Fruit fly (Drosophila melanogaster) whole organism, embryonic: ENCODE data around the gene HHEX.

Experiments
- BtbVII ChIP-seq: fragments of 200-800 bp; sonication (Bioruptor generic); optimal IDR thresholded peaks from 3 replicates; lab custom pipeline; 2017; ENCODE audit warnings: missing biosample characterization, mild to moderate bottlenecking, missing genetic modification characterization
- CG11085 ChIP-seq: fragments of 200-800 bp; sonication (Bioruptor generic); IDR thresholded peaks from 2 replicates; pipeline ENCODE4 v1.3.6; 2022; ENCODE audit warnings: missing biosample characterization, missing genetic modification characterization
- CG11093 ChIP-seq: fragments of 200-800 bp; sonication (Bioruptor generic); IDR thresholded peaks from 3 replicates; pipeline ENCODE4 v1.3.6; 2022; ENCODE audit warnings: missing biosample characterization, missing genetic modification characterization
- CG12155 ChIP-seq: fragments of 200-800 bp; sonication (Bioruptor generic); optimal IDR thresholded peaks from 3 replicates; lab custom pipeline; 2016; ENCODE audit warnings: missing biosample characterization, missing genetic modification characterization
- CG12769 ChIP-seq: fragments of 200-800 bp; sonication (Bioruptor generic); optimal IDR thresholded peaks from 2 replicates; lab custom pipeline; 2019; ENCODE audit warnings: missing biosample characterization, mild to moderate bottlenecking, missing genetic modification characterization, moderate library complexity
- CG12942 ChIP-seq: fragments of 200-800 bp; sonication (Bioruptor generic); optimal IDR thresholded peaks from 3 replicates; lab custom pipeline; 2016; ENCODE audit warnings: missing biosample characterization, missing genetic modification characterization
- CG13624 ChIP-seq: fragments of 200-800 bp; sonication (Bioruptor generic); optimal IDR thresholded peaks from 2 replicates; lab custom pipeline; 2016; ENCODE audit warnings: missing biosample characterization, missing genetic modification characterization
- CG14667 ChIP-seq: fragments of 200-800 bp; sonication (Bioruptor generic); IDR thresholded peaks from 2 replicates; pipeline ENCODE4 v1.3.6; 2022; ENCODE audit warnings: missing biosample characterization, missing genetic modification characterization
- CG17328 ChIP-seq: fragments of 200-800 bp; sonication (Bioruptor generic); IDR thresholded peaks from 2 replicates; pipeline ENCODE4 v1.3.6; 2022; ENCODE audit warnings: missing biosample characterization, missing genetic modification characterization
- CG18764 ChIP-seq: fragments of 200-800 bp; sonication (Bioruptor generic); optimal IDR thresholded peaks from 3 replicates; lab custom pipeline; 2016; ENCODE audit warnings: missing biosample characterization, missing genetic modification characterization
- CG4282 ChIP-seq: fragments of 200-800 bp; sonication (Bioruptor generic); optimal IDR thresholded peaks from 2 replicates; lab custom pipeline; 2016; ENCODE audit warnings: missing biosample characterization, missing genetic modification characterization
- CTCF ChIP-seq: fragments of 200-800 bp; sonication (Bioruptor generic); optimal IDR thresholded peaks from 2 replicates; lab custom pipeline; 2017; ENCODE audit warnings: missing biosample characterization, mild to moderate bottlenecking, missing genetic modification characterization, moderate library complexity
- CkIIα-i1 ChIP-seq: fragments of 200-800 bp; sonication (Bioruptor generic); IDR thresholded peaks from 2 replicates; pipeline ENCODE4 v1.3.6; 2022; ENCODE audit warnings: missing biosample characterization, missing genetic modification characterization
- Dad ChIP-seq: fragments of 200-800 bp; sonication (Bioruptor generic); optimal IDR thresholded peaks from 3 replicates; lab custom pipeline; 2016; ENCODE audit warnings: missing biosample characterization, missing genetic modification characterization
- Drgx ChIP-seq: fragments of 200-800 bp; sonication (Bioruptor generic); IDR thresholded peaks from 2 replicates; pipeline ENCODE4 v1.3.6; 2022; ENCODE audit warnings: missing biosample characterization, missing genetic modification characterization
- E2f2 ChIP-seq: fragments of 200-800 bp; sonication (Bioruptor generic); IDR thresholded peaks from 2 replicates; pipeline ENCODE4 v1.3.6; 2022; ENCODE audit warnings: missing biosample characterization, missing genetic modification characterization
- Elba2 ChIP-seq: fragments of 200-800 bp; sonication (Bioruptor generic); optimal IDR thresholded peaks from 3 replicates; lab custom pipeline; 2016; ENCODE audit warnings: missing biosample characterization, missing genetic modification characterization
- Ets65A ChIP-seq: fragments of 200-800 bp; sonication (Bioruptor generic); peaks from one replicate; lab custom pipeline; 2016; ENCODE audit warnings: missing biosample characterization, missing genetic modification characterization
- Fer3 ChIP-seq: fragments of 200-800 bp; sonication (Bioruptor generic); optimal IDR thresholded peaks from 2 replicates; lab custom pipeline; 2018; ENCODE audit warnings: missing biosample characterization, mild to moderate bottlenecking, missing genetic modification characterization, moderate library complexity
- HmgZ ChIP-seq: fragments of 200-800 bp; sonication (Bioruptor generic); optimal IDR thresholded peaks from 2 replicates; lab custom pipeline; 2018; ENCODE audit warnings: missing biosample characterization, mild to moderate bottlenecking, missing genetic modification characterization
- Max ChIP-seq: fragments of 200-800 bp; sonication (Bioruptor generic); optimal IDR thresholded peaks from 2 replicates; lab custom pipeline; 2016; ENCODE audit warnings: missing biosample characterization, mild to moderate bottlenecking, missing genetic modification characterization
- Med ChIP-seq: fragments of 200-800 bp; sonication (Bioruptor generic); peaks from one replicate; lab custom pipeline; 2016; ENCODE audit warnings: missing biosample characterization, missing genetic modification characterization, mild to moderate bottlenecking, inconsistent platforms, moderate library complexity
- NC2α ChIP-seq: fragments of 200-800 bp; sonication (Bioruptor generic); optimal IDR thresholded peaks from 2 replicates; lab custom pipeline; 2016; ENCODE audit warnings: missing biosample characterization, missing genetic modification characterization
- Pdp1 ChIP-seq, 2 experiments: fragments of 200-800 bp; sonication (Bioruptor generic); optimal IDR thresholded peaks; 3 replicates each; lab custom pipeline; 2016; ENCODE audit warnings: missing biosample characterization in 2 of 2, missing genetic modification characterization in 2 of 2, mild to moderate bottlenecking in 1 of 2, moderate library complexity in 1 of 2
- Taf1 ChIP-seq: fragments of 200-800 bp; sonication (Bioruptor generic); IDR thresholded peaks from 2 replicates; pipeline ENCODE4 v1.3.6; 2022; ENCODE audit warnings: missing biosample characterization, missing genetic modification characterization
- Xrp1 ChIP-seq: fragments of 200-800 bp; sonication (Bioruptor generic); IDR thresholded peaks from 2 replicates; pipeline ENCODE4 v1.3.6; 2022; ENCODE audit warnings: missing biosample characterization, missing genetic modification characterization
- ato ChIP-seq: fragments of 200-800 bp; sonication (Bioruptor generic); IDR thresholded peaks from 2 replicates; pipeline ENCODE4 v1.3.6; 2022; ENCODE audit warnings: missing biosample characterization, missing genetic modification characterization; ENCODE audit not compliant: partially characterized antibody
- cad ChIP-seq: fragments of >200 bp; optimal IDR thresholded peaks from 2 replicates; lab custom pipeline; 2017; ENCODE audit warnings: missing biosample characterization, missing genetic modification characterization
- ci ChIP-seq: fragments of 200-800 bp; sonication (Bioruptor generic); IDR thresholded peaks from 3 replicates; pipeline ENCODE4 v1.3.6; 2022; ENCODE audit warnings: missing biosample characterization, missing genetic modification characterization
- dan ChIP-seq: fragments of 200-800 bp; sonication (Bioruptor generic); IDR thresholded peaks from 2 replicates; pipeline ENCODE4 v1.3.6; 2022; ENCODE audit warnings: missing biosample characterization, missing genetic modification characterization
- dimm ChIP-seq: fragments of 200-800 bp; sonication (Bioruptor generic); IDR thresholded peaks from 2 replicates; pipeline ENCODE4 v1.3.6; 2022; ENCODE audit warnings: missing biosample characterization, missing genetic modification characterization
- fd102C ChIP-seq: fragments of 200-800 bp; sonication (Bioruptor generic); optimal IDR thresholded peaks from 2 replicates; lab custom pipeline; 2018; ENCODE audit warnings: missing biosample characterization, mild to moderate bottlenecking, missing genetic modification characterization, moderate library complexity
- fd64A ChIP-seq: fragments of 200-800 bp; sonication (Bioruptor generic); optimal IDR thresholded peaks from 3 replicates; lab custom pipeline; 2018; ENCODE audit warnings: missing biosample characterization, mild to moderate bottlenecking, missing genetic modification characterization
- fu2 ChIP-seq: fragments of 200-800 bp; sonication (Bioruptor generic); optimal IDR thresholded peaks from 2 replicates; lab custom pipeline; 2016; ENCODE audit warnings: missing biosample characterization, missing genetic modification characterization
- gro ChIP-seq: fragments of 200-800 bp; sonication (Bioruptor generic); optimal IDR thresholded peaks from 2 replicates; lab custom pipeline; 2016; ENCODE audit warnings: missing biosample characterization, missing genetic modification characterization
- gt ChIP-seq: fragments of 200-800 bp; sonication (Bioruptor generic); IDR thresholded peaks from 2 replicates; pipeline ENCODE4 v1.3.6; 2022; ENCODE audit warnings: missing biosample characterization, missing genetic modification characterization
- her ChIP-seq: fragments of 200-800 bp; sonication (Bioruptor generic); optimal IDR thresholded peaks from 2 replicates; lab custom pipeline; 2016; ENCODE audit warnings: missing biosample characterization, missing genetic modification characterization
- knrl ChIP-seq: fragments of 200-800 bp; sonication (Bioruptor generic); IDR thresholded peaks from 3 replicates; pipeline ENCODE4 v1.3.6; 2022; ENCODE audit warnings: missing biosample characterization, missing genetic modification characterization; ENCODE audit not compliant: partially characterized antibody
- lilli ChIP-seq: fragments of 200-800 bp; sonication (Bioruptor generic); optimal IDR thresholded peaks from 3 replicates; lab custom pipeline; 2016; ENCODE audit warnings: missing biosample characterization, missing genetic modification characterization
- lmd ChIP-seq: fragments of 200-800 bp; sonication (Bioruptor generic); IDR thresholded peaks from 2 replicates; pipeline ENCODE4 v1.3.6; 2022; ENCODE audit warnings: missing biosample characterization, missing genetic modification characterization
- lov ChIP-seq, 2 experiments: fragments of 200-800 bp in 1 of 2; fragments of >200 bp in 1 of 2; sonication (Bioruptor generic) in 1 of 2; IDR thresholded peaks in 1 of 2; optimal IDR thresholded peaks in 1 of 2; 2 replicates in 1 of 2; 3 replicates in 1 of 2; pipeline versions ENCODE4 v1.3.6 to Lab custom; 2017 to 2022; ENCODE audit warnings: missing biosample characterization in 1 of 2, missing genetic modification characterization in 1 of 2
- nerfin-2 ChIP-seq: fragments of 200-800 bp; sonication (Bioruptor generic); IDR thresholded peaks from 2 replicates; pipeline ENCODE4 v1.3.6; 2022; ENCODE audit warnings: missing biosample characterization, missing genetic modification characterization; ENCODE audit not compliant: partially characterized antibody
- nom ChIP-seq: fragments of 200-800 bp; sonication (Bioruptor generic); optimal IDR thresholded peaks from 2 replicates; lab custom pipeline; 2017; ENCODE audit warnings: missing biosample characterization, missing genetic modification characterization, mild to moderate bottlenecking, moderate library complexity, missing genetic modification reagents
- sd ChIP-seq: fragments of 200-800 bp; sonication (Bioruptor generic); optimal IDR thresholded peaks from 3 replicates; lab custom pipeline; 2018; ENCODE audit warnings: missing biosample characterization, mild to moderate bottlenecking, missing genetic modification characterization, moderate library complexity
- sens ChIP-seq: fragments of 200-800 bp; sonication (Bioruptor generic); peaks from one replicate; lab custom pipeline; 2016; ENCODE audit warnings: missing biosample characterization, missing genetic modification characterization
- shn ChIP-seq: fragments of 200-800 bp; sonication (Bioruptor generic); optimal IDR thresholded peaks from 3 replicates; lab custom pipeline; 2016; ENCODE audit warnings: missing biosample characterization, missing genetic modification characterization
- tgo ChIP-seq: fragments of 200-800 bp; sonication (Bioruptor generic); IDR thresholded peaks from 3 replicates; pipeline ENCODE4 v1.3.6; 2022; ENCODE audit warnings: missing biosample characterization, missing genetic modification characterization
- tio ChIP-seq: fragments of 200-800 bp; sonication (Bioruptor generic); optimal IDR thresholded peaks from 2 replicates; lab custom pipeline; 2017; ENCODE audit warnings: missing biosample characterization, missing genetic modification characterization, inconsistent platforms

HHEX gene

dm6 chr3R:21090230-21091021 lies 9.7 kb upstream of the HHEX start:
- TF ChIP-seq CTCF (no peak), gro (GFP tag; lab: Kevin White, UChicago) (no peak), Taf1 (GFP tag; lab: Robert Waterston, UW) (no peak), gt (no peak), CG11093 (GFP tag; lab: Robert Waterston, UW) (no peak), Max (GFP tag; lab: Kevin White, UChicago) (no peak), her (no peak), CG18764 (GFP tag; lab: Kevin White, UChicago) (no peak), shn (GFP tag; lab: Kevin White, UChicago) (no peak), ato (0 out of 2 replicates have a peak, but pooled peaks have one; percentile 16), tgo (GFP tag; lab: Robert Waterston, UW) (no peak), Elba2 (GFP tag; lab: Kevin White, UChicago) (no peak), CkIIα-i1 (GFP tag; lab: Robert Waterston, UW) (no peak), CG11085 (GFP tag; lab: Robert Waterston, UW) (no peak), Fer3 (no peak), knrl (GFP tag; lab: Robert Waterston, UW) (no peak), Pdp1 (GFP tag; optimal IDR thresholded peaks at IDR 0.05; lab: Kevin White, UChicago) (peak in 1 of 2 experiments; percentile 80), lov (optimal IDR thresholded peaks at IDR 0.05; lab: Kevin White, UChicago) (no peak), lov (GFP tag; IDR thresholded peaks at IDR 0.05; lab: Robert Waterston, UW) (no peak), CG12769 (tag; lab: Kevin White, UChicago) (peak; percentile 51), NC2α (GFP tag; lab: Kevin White, UChicago) (no peak), tio (GFP tag; lab: Kevin White, UChicago) (no peak), CG14667 (no peak), ci (GFP tag; lab: Robert Waterston, UW) (0 out of 3 replicates have a peak, but pooled peaks have one; percentile 36), Ets65A (GFP tag; lab: Kevin White, UChicago) (peak; percentile 77), CG13624 (GFP tag; lab: Kevin White, UChicago) (no peak), nerfin-2 (GFP tag; lab: Robert Waterston, UW) (no peak), cad (GFP tag; lab: Kevin White, UChicago) (no peak), Dad (GFP tag; lab: Kevin White, UChicago) (no peak), lilli (GFP tag; lab: Kevin White, UChicago) (no peak), sd (peak; percentile 7), Med (GFP tag; lab: Kevin White, UChicago) (peak; percentile 51)

- no peak for TF ChIP-seq E2f2 (GFP tag; lab: Robert Waterston, UW)
- TF ChIP-seq BtbVII (GFP tag; lab: Kevin White, UChicago) = no peak
- TF ChIP-seq Xrp1 (GFP tag; lab: Robert Waterston, UW) = 0 out of 2 replicates have a peak, but pooled peaks have one; percentile 12
- TF ChIP-seq nom (GFP tag; lab: Kevin White, UChicago) = peak; percentile 6
- peak; percentile 24 for TF ChIP-seq sens (GFP tag; lab: Kevin White, UChicago)
- peak; percentile 52; the same call in 1 of the 2 replicates for TF ChIP-seq Drgx (GFP tag; lab: Robert Waterston, UW)
- TF ChIP-seq, all 482 proteins: peak for 4
Measured at dm6 chr3R:21089416-21089815, 8.7 kb upstream of the HHEX start.

dm6 chr3R:21084979-21085378 lies 4.3 kb upstream of the HHEX start:
- no peak for TF ChIP-seq CG4282 (GFP tag; lab: Kevin White, UChicago)
- TF ChIP-seq fd102C = no peak
- TF ChIP-seq dan (GFP tag; lab: Robert Waterston, UW) = no peak
- no peak for TF ChIP-seq lmd
- TF ChIP-seq fu2 (GFP tag; lab: Kevin White, UChicago) = no peak
- TF ChIP-seq dimm = no peak
- no peak for TF ChIP-seq CG17328 (GFP tag; lab: Robert Waterston, UW)
- TF ChIP-seq fd64A (GFP tag; lab: Kevin White, UChicago) = no peak
- no peak for TF ChIP-seq Taf1 (GFP tag; lab: Robert Waterston, UW)
- TF ChIP-seq CG12155 (GFP tag; lab: Kevin White, UChicago) = no peak
- no peak for TF ChIP-seq CG12942 (GFP tag; lab: Kevin White, UChicago)
- no peak for TF ChIP-seq HmgZ (tag; lab: Kevin White, UChicago)
